Fruit fly (Drosophila melanogaster) whole organism, embryonic: ENCODE results near the gene CG14079.

Experiments used
- Aef1 ChIP-seq: fragments of 200-800 bp; sonication (Bioruptor generic); IDR thresholded peaks from 3 replicates; pipeline ENCODE4 v1.3.6; 2022; ENCODE audit warnings: missing biosample characterization, missing genetic modification characterization
- BEAF-32 ChIP-seq: fragments of 200-800 bp; sonication (Bioruptor generic); optimal IDR thresholded peaks from 3 replicates; lab custom pipeline; 2017; ENCODE audit warnings: missing biosample characterization, missing genetic modification characterization, mild to moderate bottlenecking, moderate library complexity, missing genetic modification reagents
- Blimp-1 ChIP-seq: fragments of 200-800 bp; sonication (Bioruptor generic); optimal IDR thresholded peaks from 3 replicates; lab custom pipeline; 2018; ENCODE audit warnings: missing biosample characterization, missing genetic modification characterization, mild to moderate bottlenecking, moderate library complexity, missing genetic modification reagents
- CG10462 ChIP-seq: fragments of 200-800 bp; sonication (Bioruptor generic); optimal IDR thresholded peaks from 2 replicates; lab custom pipeline; 2016; ENCODE audit warnings: missing biosample characterization, missing genetic modification characterization
- CG12744 ChIP-seq: fragments of 200-800 bp; sonication (Bioruptor generic); optimal IDR thresholded peaks from 2 replicates; lab custom pipeline; 2016; ENCODE audit warnings: missing biosample characterization, missing genetic modification characterization
- CG15269 ChIP-seq: fragments of 200-800 bp; sonication (Bioruptor generic); optimal IDR thresholded peaks from 2 replicates; lab custom pipeline; 2018; ENCODE audit warnings: missing biosample characterization, mild to moderate bottlenecking, missing genetic modification characterization, moderate library complexity
- CG1529 ChIP-seq: fragments of 200-800 bp; sonication (Bioruptor generic); optimal IDR thresholded peaks from 3 replicates; lab custom pipeline; 2018; ENCODE audit warnings: missing biosample characterization, missing genetic modification characterization
- CG18011 ChIP-seq: fragments of 200-800 bp; sonication (Bioruptor generic); optimal IDR thresholded peaks from 2 replicates; lab custom pipeline; 2017; ENCODE audit warnings: missing biosample characterization, missing genetic modification characterization, mild to moderate bottlenecking, moderate library complexity, missing genotype
- CG18599 ChIP-seq: fragments of 200-800 bp; sonication (Bioruptor generic); optimal IDR thresholded peaks from 3 replicates; lab custom pipeline; 2017; ENCODE audit warnings: missing biosample characterization, missing genetic modification characterization, mild to moderate bottlenecking, moderate library complexity, missing genetic modification reagents
- CG33557 ChIP-seq: fragments of 200-800 bp; sonication (Bioruptor generic); optimal IDR thresholded peaks from 2 replicates; lab custom pipeline; 2019; ENCODE audit warnings: missing biosample characterization, mild to moderate bottlenecking, missing genetic modification characterization, moderate library complexity
- CG34422 ChIP-seq: fragments of 200-800 bp; sonication (Bioruptor generic); IDR thresholded peaks from 3 replicates; pipeline ENCODE4 v1.3.6; 2022; ENCODE audit warnings: missing biosample characterization, missing genetic modification characterization
- CG4328 ChIP-seq: fragments of 200-800 bp; sonication (Bioruptor generic); optimal IDR thresholded peaks from 3 replicates; lab custom pipeline; 2017; ENCODE audit warnings: missing biosample characterization, missing genetic modification reagents, missing genetic modification characterization
- CG6791 ChIP-seq: fragments of 200-800 bp; sonication (Bioruptor generic); IDR thresholded peaks from 3 replicates; pipeline ENCODE4 v1.3.6; 2022; ENCODE audit warnings: missing biosample characterization, missing genetic modification characterization; ENCODE audit not compliant: partially characterized antibody
- CG6854 ChIP-seq: fragments of 200-800 bp; sonication (Bioruptor generic); optimal IDR thresholded peaks from 3 replicates; lab custom pipeline; 2017; ENCODE audit warnings: missing biosample characterization, mild to moderate bottlenecking, missing genetic modification characterization
- CG7271 ChIP-seq: fragments of 200-800 bp; sonication (Bioruptor generic); optimal IDR thresholded peaks from 2 replicates; lab custom pipeline; 2018; ENCODE audit warnings: missing biosample characterization, mild to moderate bottlenecking, missing genetic modification characterization, moderate library complexity
- CG7357 ChIP-seq: fragments of 200-800 bp; sonication (Bioruptor generic); IDR thresholded peaks from 3 replicates; pipeline ENCODE4 v1.3.6; 2022; ENCODE audit warnings: missing biosample characterization, missing genetic modification characterization
- CG7372 ChIP-seq: fragments of 200-800 bp; sonication (Bioruptor generic); IDR thresholded peaks from 2 replicates; pipeline ENCODE4 v1.3.6; 2022; ENCODE audit warnings: missing biosample characterization, missing genetic modification characterization
- CG7745 ChIP-seq: fragments of 200-800 bp; sonication (Bioruptor generic); optimal IDR thresholded peaks from 2 replicates; lab custom pipeline; 2018; ENCODE audit warnings: missing biosample characterization, mild to moderate bottlenecking, missing genetic modification characterization, moderate library complexity
- CG7928 ChIP-seq: fragments of 200-800 bp; sonication (Bioruptor generic); optimal IDR thresholded peaks from 2 replicates; lab custom pipeline; 2017; ENCODE audit warnings: missing biosample characterization, mild to moderate bottlenecking, missing genetic modification characterization
- CG8359 ChIP-seq: fragments of 200-800 bp; sonication (Bioruptor generic); optimal IDR thresholded peaks from 2 replicates; lab custom pipeline; 2017; ENCODE audit warnings: missing biosample characterization, mild to moderate bottlenecking, missing genetic modification characterization, borderline replicate concordance
- CG8388 ChIP-seq: fragments of 200-800 bp; sonication (Bioruptor generic); optimal IDR thresholded peaks from 2 replicates; lab custom pipeline; 2019; ENCODE audit warnings: missing biosample characterization, mild to moderate bottlenecking, missing genetic modification characterization, moderate library complexity
- CG8924 ChIP-seq: fragments of 200-800 bp; optimal IDR thresholded peaks from 3 replicates; lab custom pipeline; 2019; ENCODE audit warnings: missing biosample characterization, mild to moderate bottlenecking, missing genetic modification characterization, moderate library complexity
- CG9727 ChIP-seq: fragments of 200-800 bp; sonication (Bioruptor generic); optimal IDR thresholded peaks from 3 replicates; lab custom pipeline; 2017; ENCODE audit warnings: missing biosample characterization, mild to moderate bottlenecking, missing genetic modification characterization
- CG9932 ChIP-seq: fragments of 200-800 bp; sonication (Bioruptor generic); IDR thresholded peaks from 2 replicates; pipeline ENCODE4 v1.3.6; 2022; ENCODE audit warnings: missing biosample characterization, missing genetic modification characterization
- Camta ChIP-seq: fragments of 200-800 bp; sonication (Bioruptor generic); optimal IDR thresholded peaks from 2 replicates; lab custom pipeline; 2016; ENCODE audit warnings: missing biosample characterization, missing genetic modification characterization
- Ets97D ChIP-seq: fragments of 200-800 bp; sonication (Bioruptor generic); optimal IDR thresholded peaks from 3 replicates; lab custom pipeline; 2016; ENCODE audit warnings: missing biosample characterization, missing genetic modification characterization
- H2.0 ChIP-seq: fragments of 200-800 bp; sonication (Bioruptor generic); IDR thresholded peaks from 2 replicates; pipeline ENCODE4 v1.3.6; 2022; ENCODE audit warnings: missing biosample characterization, missing genetic modification characterization
- Hmx ChIP-seq: fragments of 200-800 bp; sonication (Bioruptor generic); optimal IDR thresholded peaks from 2 replicates; lab custom pipeline; 2016; ENCODE audit warnings: missing biosample characterization, missing genetic modification characterization
- Hr39 ChIP-seq: fragments of >200 bp; optimal IDR thresholded peaks from 2 replicates; lab custom pipeline; 2017
- Lhr ChIP-seq: fragments of 200-800 bp; sonication (Bioruptor generic); optimal IDR thresholded peaks from 3 replicates; lab custom pipeline; 2017; ENCODE audit warnings: mild to moderate bottlenecking, missing biosample characterization, missing genetic modification reagents, missing genetic modification characterization
- Myb ChIP-seq: fragments of 200-800 bp; sonication (Bioruptor generic); optimal IDR thresholded peaks from 2 replicates; lab custom pipeline; 2016; ENCODE audit warnings: missing biosample characterization, missing genetic modification characterization
- cas ChIP-seq: fragments of 200-800 bp; sonication (Bioruptor generic); IDR thresholded peaks from 2 replicates; pipeline ENCODE4 v1.3.6; 2022; ENCODE audit warnings: missing biosample characterization, missing genetic modification characterization
- caup ChIP-seq: fragments of 200-800 bp; sonication (Bioruptor generic); optimal IDR thresholded peaks from 3 replicates; lab custom pipeline; 2017; ENCODE audit warnings: missing biosample characterization, mild to moderate bottlenecking, missing genetic modification characterization, moderate library complexity; ENCODE audit not compliant: severe bottlenecking
- crc ChIP-seq: fragments of 200-800 bp; sonication (Bioruptor generic); optimal IDR thresholded peaks from 2 replicates; lab custom pipeline; 2016; ENCODE audit warnings: missing biosample characterization, missing genetic modification characterization
- ems ChIP-seq: fragments of 200-800 bp; sonication (Bioruptor generic); optimal IDR thresholded peaks from 3 replicates; lab custom pipeline; 2016; ENCODE audit warnings: missing biosample characterization, missing genetic modification characterization
- ewg ChIP-seq: fragments of 200-800 bp; sonication (Bioruptor generic); optimal IDR thresholded peaks from 3 replicates; lab custom pipeline; 2017; ENCODE audit warnings: mild to moderate bottlenecking, missing biosample characterization, missing genetic modification reagents, missing genetic modification characterization
- fd64A ChIP-seq: fragments of 200-800 bp; sonication (Bioruptor generic); optimal IDR thresholded peaks from 3 replicates; lab custom pipeline; 2018; ENCODE audit warnings: missing biosample characterization, mild to moderate bottlenecking, missing genetic modification characterization
- fu2 ChIP-seq: fragments of 200-800 bp; sonication (Bioruptor generic); optimal IDR thresholded peaks from 2 replicates; lab custom pipeline; 2016; ENCODE audit warnings: missing biosample characterization, missing genetic modification characterization
- gsb ChIP-seq: fragments of 200-800 bp; sonication (Bioruptor generic); IDR thresholded peaks from 2 replicates; pipeline ENCODE4 v1.3.6; 2022; ENCODE audit warnings: missing biosample characterization, missing genetic modification characterization
- inv ChIP-seq: fragments of 200-800 bp; sonication (Bioruptor generic); IDR thresholded peaks from 2 replicates; pipeline ENCODE4 v1.3.6; 2022; ENCODE audit warnings: missing biosample characterization, missing genetic modification characterization; ENCODE audit not compliant: partially characterized antibody
- kah ChIP-seq: fragments of 200-800 bp; sonication (Bioruptor generic); optimal IDR thresholded peaks from 2 replicates; lab custom pipeline; 2018; ENCODE audit warnings: missing biosample characterization, mild to moderate bottlenecking, missing genetic modification characterization
- kay ChIP-seq: fragments of 200-800 bp; sonication (Bioruptor generic); optimal IDR thresholded peaks from 2 replicates; lab custom pipeline; 2016; ENCODE audit warnings: missing biosample characterization, missing genetic modification characterization
- nmo ChIP-seq: fragments of 200-800 bp; sonication (Bioruptor generic); optimal IDR thresholded peaks from 2 replicates; lab custom pipeline; 2018; ENCODE audit warnings: missing biosample characterization, mild to moderate bottlenecking, missing genetic modification characterization, moderate library complexity
- odd ChIP-seq: fragments of 200-800 bp; sonication (Bioruptor generic); optimal IDR thresholded peaks from 2 replicates; lab custom pipeline; 2017; ENCODE audit warnings: missing biosample characterization, mild to moderate bottlenecking, missing genetic modification characterization
- pfk ChIP-seq: fragments of 200-800 bp; sonication (Bioruptor generic); optimal IDR thresholded peaks from 2 replicates; lab custom pipeline; 2018; ENCODE audit warnings: missing biosample characterization, mild to moderate bottlenecking, missing genetic modification characterization, moderate library complexity
- pros ChIP-seq: fragments of 200-800 bp; sonication (Bioruptor generic); optimal IDR thresholded peaks from 3 replicates; lab custom pipeline; 2019; ENCODE audit warnings: missing biosample characterization, mild to moderate bottlenecking, missing genetic modification characterization, moderate library complexity
- scrt ChIP-seq: fragments of 200-800 bp; sonication (Bioruptor generic); optimal IDR thresholded peaks from 2 replicates; lab custom pipeline; 2018; ENCODE audit warnings: missing biosample characterization, mild to moderate bottlenecking, missing genetic modification characterization, moderate library complexity
- sd ChIP-seq: fragments of 200-800 bp; sonication (Bioruptor generic); optimal IDR thresholded peaks from 3 replicates; lab custom pipeline; 2018; ENCODE audit warnings: missing biosample characterization, mild to moderate bottlenecking, missing genetic modification characterization, moderate library complexity
- sens-2 ChIP-seq: fragments of 200-800 bp; sonication (Bioruptor generic); IDR thresholded peaks from 2 replicates; pipeline ENCODE4 v1.3.6; 2022; ENCODE audit warnings: missing biosample characterization, missing genetic modification characterization
- slou ChIP-seq: fragments of 200-800 bp; sonication (Bioruptor generic); optimal IDR thresholded peaks from 3 replicates; lab custom pipeline; 2016; ENCODE audit warnings: missing biosample characterization, missing genetic modification characterization
- yki ChIP-seq: fragments of >200 bp; optimal IDR thresholded peaks from 3 replicates; lab custom pipeline; 2018

CG14079 gene

DNA sequence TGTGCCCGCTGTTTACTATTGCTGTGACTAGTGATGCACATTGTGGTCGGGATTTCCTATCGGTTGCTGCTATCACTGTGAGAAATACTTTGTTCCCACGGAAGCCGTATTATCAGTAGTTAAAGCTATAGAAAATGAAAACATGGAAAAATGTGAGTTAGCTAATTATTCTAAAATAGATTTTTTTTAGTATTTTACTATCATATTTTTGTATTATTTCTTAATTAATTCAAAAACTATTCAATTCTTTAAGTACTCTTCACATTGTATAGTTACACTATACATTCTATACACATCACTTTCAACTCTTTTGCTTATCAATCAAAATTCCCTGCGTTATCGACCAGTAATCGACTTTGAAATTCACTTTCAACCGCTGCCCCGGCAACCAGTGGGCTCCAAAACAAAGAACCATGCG lies at the start of gene CG14079, which contains the start of gene Naxd:
TSS of gene CG14079 (plus strand) at position 335 of the 418 bp plus-strand sequence.
TSS of gene Naxd (minus strand) at position 45 of the 418 bp plus-strand sequence.
- TF ChIP-seq inv (GFP tag; lab: Robert Waterston, UW) (no peak; the same call in 1 of the 2 replicates), gsb (GFP tag; lab: Robert Waterston, UW) (no peak), caup (GFP tag; lab: Kevin White, UChicago) (peak; percentile 23), ems (no peak), CG18011 (GFP tag; lab: Kevin White, UChicago) (peak; percentile 28), Myb (peak; percentile 52), CG7271 (tag; lab: Kevin White, UChicago) (no peak), CG8924 (peak; percentile 48), kah (no peak), CG6791 (no peak), H2.0 (GFP tag; lab: Robert Waterston, UW) (peak; percentile 77), CG7928 (GFP tag; lab: Kevin White, UChicago) (peak; percentile 0), CG1529 (GFP tag; lab: Kevin White, UChicago) (peak; percentile 44), CG7372 (GFP tag; lab: Robert Waterston, UW) (no peak), Aef1 (GFP tag; lab: Robert Waterston, UW) (peak; percentile 59), crc (GFP tag; lab: Kevin White, UChicago) (no peak), CG9932 (GFP tag; lab: Robert Waterston, UW) (peak; percentile 68), kay (GFP tag; lab: Kevin White, UChicago) (no peak), CG18599 (GFP tag; lab: Kevin White, UChicago) (no peak), sd (no peak), CG7745 (no peak), CG7357 (GFP tag; lab: Robert Waterston, UW) (peak; percentile 75), yki (lab: Kevin White, UChicago) (no peak), Blimp-1 (GFP tag; lab: Kevin White, UChicago) (peak; percentile 60), sens-2 (GFP tag; lab: Robert Waterston, UW) (peak; percentile 22; the same call in 1 of the 2 replicates), Hmx (GFP tag; lab: Kevin White, UChicago) (no peak), fd64A (no peak), odd (GFP tag; lab: Kevin White, UChicago) (no peak), CG10462 (GFP tag; lab: Kevin White, UChicago) (no peak), CG6854 (GFP tag; lab: Kevin White, UChicago) (no peak), fu2 (GFP tag; lab: Kevin White, UChicago) (no peak), pfk (GFP tag; lab: Kevin White, UChicago) (no peak), CG9727 (peak; percentile 62), CG8388 (GFP tag; lab: Kevin White, UChicago) (peak; percentile 66), CG34422 (GFP tag; lab: Robert Waterston, UW) (0 out of 3 replicates have a peak, but pooled peaks have one; percentile 31), Ets97D (GFP tag; lab: Kevin White, UChicago) (peak; percentile 22), Hr39 (lab: Kevin White, UChicago) (no peak), Camta (GFP tag; lab: Kevin White, UChicago) (no peak), CG12744 (GFP tag; lab: Kevin White, UChicago) (no peak), slou (GFP tag; lab: Kevin White, UChicago) (no peak), scrt (GFP tag; lab: Kevin White, UChicago) (no peak), pros (GFP tag; lab: Kevin White, UChicago) (no peak), CG33557 (GFP tag; lab: Kevin White, UChicago) (peak; percentile 27), ewg (GFP tag; lab: Kevin White, UChicago) (peak; percentile 46), Lhr (GFP tag; lab: Kevin White, UChicago) (peak; percentile 27), CG8359 (GFP tag; lab: Kevin White, UChicago) (no peak), BEAF-32 (GFP tag; lab: Kevin White, UChicago) (peak; percentile 62), nmo (GFP tag; lab: Kevin White, UChicago) (peak; percentile 85), CG15269 (tag; lab: Kevin White, UChicago) (peak; percentile 77), cas (GFP tag; lab: Robert Waterston, UW) (no peak), CG4328 (peak; percentile 36)
